Worm (Caenorhabditis elegans): Measurements from ENCODE around the gene aly-3.
A peak's percentile ranks its signal among the peaks of the same experiment; 100 is the strongest.

The aly-3 gene

ce11 chrIV:12126740-12127472, 3.8 kb downstream of the aly-3 start:
- peak in 1 of 2 experiments; percentile 15 for TF ChIP-seq lsy-2 (tag; optimal IDR thresholded peaks at IDR 0.05)
- no peak for TF ChIP-seq nhr-129 (tag; optimal IDR thresholded peaks at IDR 0.05)

ce11 chrIV:12127838-12128237, 4.8 kb downstream of the aly-3 start:
- TF ChIP-seq unc-55 (GFP tag; optimal IDR thresholded peaks at IDR 0.05) (peak; percentile 31), ztf-11 (tag; optimal IDR thresholded peaks at IDR 0.05) (no peak), sma-9 (GFP tag; optimal IDR thresholded peaks at IDR 0.05) (no peak), sma-9 (tag; optimal IDR thresholded peaks at IDR 0.05) (no peak), lin-39 (tag; optimal IDR thresholded peaks at IDR 0.05) (no peak), ama-1 (optimal IDR thresholded peaks at IDR 0.05) (no peak), lsy-2 (tag; optimal IDR thresholded peaks at IDR 0.05) (peak in 1 of 2 experiments; percentile 43), snpc-4 (tag; optimal IDR thresholded peaks at IDR 0.05) (no peak), nhr-237 (tag; optimal IDR thresholded peaks at IDR 0.05) (no peak), nhr-129 (tag; optimal IDR thresholded peaks at IDR 0.05) (peak; percentile 73), gmeb-1 (tag; optimal IDR thresholded peaks at IDR 0.05) (no peak), nhr-12 (tag; optimal IDR thresholded peaks at IDR 0.05) (no peak)

ce11 chrIV:12128708-12129107, 5.6 kb downstream of the aly-3 start:
- TF ChIP-seq ztf-4 (tag; optimal IDR thresholded peaks at IDR 0.05) (no peak), unc-55 (GFP tag; optimal IDR thresholded peaks at IDR 0.05) (peak; percentile 54), nhr-12 (tag; optimal IDR thresholded peaks at IDR 0.05) (no peak), peb-1 (tag; optimal IDR thresholded peaks at IDR 0.05) (no peak), mab-5 (tag; optimal IDR thresholded peaks at IDR 0.05) (no peak), fos-1 (tag; optimal IDR thresholded peaks at IDR 0.05) (peak; percentile 90), C34F6.9 (tag; optimal IDR thresholded peaks at IDR 0.05) (peak; percentile 31), nhr-129 (tag; optimal IDR thresholded peaks at IDR 0.05) (peak; percentile 11), aly-2 (tag; optimal IDR thresholded peaks at IDR 0.05) (no peak), ztf-11 (tag; optimal IDR thresholded peaks at IDR 0.05) (no peak), lin-13 (GFP tag; optimal IDR thresholded peaks at IDR 0.05) (no peak), nhr-237 (tag; optimal IDR thresholded peaks at IDR 0.05) (no peak), sem-4 (tag; optimal IDR thresholded peaks at IDR 0.05) (no peak)

ce11 chrIV:12129204-12129603, 6.1 kb downstream of the aly-3 start, which contains the start of gene lin-24:
lin-24 (plus strand) TSS chrIV:12129504.
- TF ChIP-seq lin-11 (tag; optimal IDR thresholded peaks at IDR 0.05) (no peak), nhr-11 (tag; optimal IDR thresholded peaks at IDR 0.05) (no peak), lsy-2 (tag; optimal IDR thresholded peaks at IDR 0.05) (no peak), crh-2 (tag; optimal IDR thresholded peaks at IDR 0.05) (no peak), nhr-129 (tag; optimal IDR thresholded peaks at IDR 0.05) (no peak), skn-1 (tag; optimal IDR thresholded peaks at IDR 0.05) (no peak)

- TF ChIP-seq snpc-4 (tag; optimal IDR thresholded peaks at IDR 0.05), result peak; percentile 59
- TF ChIP-seq nhr-129 (tag; optimal IDR thresholded peaks at IDR 0.05), result peak; percentile 11
- TF ChIP-seq lin-39 (tag; optimal IDR thresholded peaks at IDR 0.05), result no peak
- no peak for TF ChIP-seq R02D3.7 (tag; optimal IDR thresholded peaks at IDR 0.05)
Observed at ce11 chrIV:12131308-12132072, 8.4 kb downstream of the aly-3 start.

ce11 chrIV:12133776-12134175, 10.7 kb downstream of the aly-3 start:
- no peak for TF ChIP-seq nhr-6 (tag; optimal IDR thresholded peaks at IDR 0.05)
- TF ChIP-seq nhr-129 (tag; optimal IDR thresholded peaks at IDR 0.05), result peak; percentile 13

- TF ChIP-seq nhr-10 (tag; optimal IDR thresholded peaks at IDR 0.05), result no peak
- no peak for TF ChIP-seq lin-13 (GFP tag; optimal IDR thresholded peaks at IDR 0.05)
- TF ChIP-seq ama-1 (optimal IDR thresholded peaks at IDR 0.05), result no peak
- TF ChIP-seq nhr-23 (tag; optimal IDR thresholded peaks at IDR 0.05), result no peak
- no peak for TF ChIP-seq ztf-11 (tag; optimal IDR thresholded peaks at IDR 0.05)
- no peak for TF ChIP-seq mbf-1 (tag; optimal IDR thresholded peaks at IDR 0.05)
- TF ChIP-seq mdl-1 (tag; optimal IDR thresholded peaks at IDR 0.05), result no peak
- no peak for TF ChIP-seq ZK546.5 (tag; optimal IDR thresholded peaks at IDR 0.05)
- TF ChIP-seq nhr-6 (tag; optimal IDR thresholded peaks at IDR 0.05), result no peak
- no peak for TF ChIP-seq R02D3.7 (tag; optimal IDR thresholded peaks at IDR 0.05)
- TF ChIP-seq sem-4 (tag; optimal IDR thresholded peaks at IDR 0.05), result no peak
- TF ChIP-seq mab-5 (tag; optimal IDR thresholded peaks at IDR 0.05), result no peak
- no peak for TF ChIP-seq nhr-25 (tag; optimal IDR thresholded peaks at IDR 0.05)
- no peak for TF ChIP-seq F13H6.1 (tag; optimal IDR thresholded peaks at IDR 0.05)
- no peak for TF ChIP-seq gmeb-1 (tag; optimal IDR thresholded peaks at IDR 0.05)
- TF ChIP-seq dmd-4 (tag; optimal IDR thresholded peaks at IDR 0.05), result no peak
- no peak for TF ChIP-seq peb-1 (tag; optimal IDR thresholded peaks at IDR 0.05)
- TF ChIP-seq fos-1 (tag; optimal IDR thresholded peaks at IDR 0.05), result no peak
- no peak for TF ChIP-seq nhr-129 (tag; optimal IDR thresholded peaks at IDR 0.05)
- no peak for TF ChIP-seq crh-2 (tag; optimal IDR thresholded peaks at IDR 0.05)
Observed at ce11 chrIV:12134991-12135390, 11.9 kb downstream of the aly-3 start.

Data from whole organism, L2 larva.